Fruit fly (Drosophila melanogaster) ovary, adult (tissue): Measurements from ENCODE around the gene PIG-Wa.
A peak's percentile ranks its signal among the peaks of the same experiment; 100 is the strongest.

Experiments used
- CG17801 ChIP-seq: fragments of 200-800 bp; optimal IDR thresholded peaks from 2 replicates; lab custom pipeline; 2019; ENCODE audit warnings: missing biosample characterization, mild to moderate bottlenecking, missing genetic modification characterization, moderate library complexity; ENCODE audit not compliant: partially characterized antibody

Gene PIG-Wa

dm6 chr2L:2375655-2376417 is 7.2 kb upstream of the PIG-Wa start, which contains the start of gene Atxn7:
Gene Atxn7, plus strand, starts transcription at chr2L:2375841.
- TF ChIP-seq CG17801 (GFP tag; lab: Kevin White, UChicago) = peak; percentile 78

dm6 chr2L:2376418-2376702 is 6.6 kb upstream of the PIG-Wa start:
- no peak for TF ChIP-seq CG17801 (GFP tag; lab: Kevin White, UChicago)

- peak; percentile 86 for TF ChIP-seq CG17801 (GFP tag; lab: Kevin White, UChicago)
These were observed 2.2 kb upstream of the PIG-Wa start, which contains the start of gene Eogt for dm6 chr2L:2380805-2381204. Gene Eogt, plus strand, starts transcription at chr2L:2381097.

- no peak for TF ChIP-seq CG17801 (GFP tag; lab: Kevin White, UChicago)
These were observed 2.7 kb downstream of the PIG-Wa start, which contains the start of gene CG3557 for dm6 chr2L:2385692-2386091. Gene CG3557, minus strand, starts transcription at chr2L:2385792.

- TF ChIP-seq CG17801 (GFP tag; lab: Kevin White, UChicago) = no peak
These were observed 7.6 kb downstream of the PIG-Wa start, which contains the start of gene CG43750 for dm6 chr2L:2390589-2390988. Gene CG43750, minus strand, starts transcription at chr2L:2390689.

- TF ChIP-seq CG17801 (GFP tag; lab: Kevin White, UChicago) = no peak
These were observed 8.3 kb downstream of the PIG-Wa start, which contains the start of gene CG46448 for dm6 chr2L:2391321-2391720. Gene CG46448, plus strand, starts transcription at chr2L:2391660.

- no peak for TF ChIP-seq CG17801 (GFP tag; lab: Kevin White, UChicago)
These were observed 11.9 kb downstream of the PIG-Wa start for dm6 chr2L:2394872-2395271.

dm6 chr2L:2397080-2397479 is 14.1 kb downstream of the PIG-Wa start:
- TF ChIP-seq CG17801 (GFP tag; lab: Kevin White, UChicago) = no peak

dm6 chr2L:2398459-2398858 is 15.5 kb downstream of the PIG-Wa start:
- no peak for TF ChIP-seq CG17801 (GFP tag; lab: Kevin White, UChicago)

- TF ChIP-seq CG17801 (GFP tag; lab: Kevin White, UChicago) = no peak
These were observed 16.9 kb downstream of the PIG-Wa start, which contains the start of gene VGlut for dm6 chr2L:2399897-2400296. Gene VGlut, plus strand, starts transcription at chr2L:2400295.

- no peak for TF ChIP-seq CG17801 (GFP tag; lab: Kevin White, UChicago)
These were observed 19.2 kb downstream of the PIG-Wa start for dm6 chr2L:2402194-2402593.

- no peak for TF ChIP-seq CG17801 (GFP tag; lab: Kevin White, UChicago)
These were observed 21.6 kb downstream of the PIG-Wa start for dm6 chr2L:2404631-2405030.

dm6 chr2L:2413093-2413492 is 30.1 kb downstream of the PIG-Wa start:
- no peak for TF ChIP-seq CG17801 (GFP tag; lab: Kevin White, UChicago)

dm6 chr2L:2415109-2415508 is 32.1 kb downstream of the PIG-Wa start, which contains the start of gene CG18641:
Gene CG18641, minus strand, starts transcription at chr2L:2415322.
- TF ChIP-seq CG17801 (GFP tag; lab: Kevin White, UChicago) = no peak

dm6 chr2L:2416620-2417019 is 33.6 kb downstream of the PIG-Wa start, which contains the start of gene CG31948:
Gene CG31948, minus strand, starts transcription at chr2L:2416720.
- no peak for TF ChIP-seq CG17801 (GFP tag; lab: Kevin White, UChicago)

- no peak for TF ChIP-seq CG17801 (GFP tag; lab: Kevin White, UChicago)
These were observed 34.9 kb downstream of the PIG-Wa start, which contains the start of gene CG34448 for dm6 chr2L:2417865-2418264. Gene CG34448, minus strand, starts transcription at chr2L:2417965.
